Worm (Caenorhabditis elegans) whole organism, L2 larva: ENCODE data around the gene bcs-1.

Experiments used
- F13H6.1 ChIP-seq: sonication (generic microtip); optimal IDR thresholded peaks from 2 replicates; lab custom pipeline; 2016; ENCODE audit warnings: missing genetic modification characterization, missing compliant biosample characterization
- aly-2 ChIP-seq: fragments of 150-350 bp; optimal IDR thresholded peaks from 2 replicates; lab custom pipeline; 2014; ENCODE audit warnings: missing biosample characterization, missing genetic modification characterization
- ama-1 ChIP-seq: fragments of 150-350 bp; optimal IDR thresholded peaks from 2 replicates; lab custom pipeline; 2018; ENCODE audit warnings: inconsistent platforms
- elt-3 ChIP-seq: sonication (generic microtip); optimal IDR thresholded peaks from 2 replicates; lab custom pipeline; 2017; ENCODE audit warnings: missing biosample characterization, missing genetic modification characterization
- lin-11 ChIP-seq: fragments of 150-350 bp; sonication (generic microtip); optimal IDR thresholded peaks from 2 replicates; lab custom pipeline; 2014; ENCODE audit warnings: missing biosample characterization, missing genetic modification characterization, inconsistent platforms, mixed read lengths
- lin-13 ChIP-seq: fragments of 150-350 bp; optimal IDR thresholded peaks from 2 replicates; lab custom pipeline; 2014; ENCODE audit warnings: missing biosample characterization, missing genetic modification reagents, missing genetic modification characterization
- lsy-2 ChIP-seq, 2 experiments: fragments of 150-350 bp in 1 of 2; sonication (generic microtip) in 1 of 2; optimal IDR thresholded peaks; 2 replicates each; lab custom pipeline; 2014 to 2017; ENCODE audit warnings: missing biosample characterization in 2 of 2, missing genetic modification characterization in 2 of 2
- mdl-1 ChIP-seq, 2 experiments: fragments of 150-350 bp in 1 of 2; sonication (generic microtip) in 1 of 2; optimal IDR thresholded peaks; 2 replicates each; lab custom pipeline; 2017; ENCODE audit warnings: missing biosample characterization in 2 of 2, missing genetic modification characterization in 2 of 2
- nhr-25 ChIP-seq: fragments of 150-350 bp; sonication (generic microtip); optimal IDR thresholded peaks from 3 replicates; lab custom pipeline; 2014; ENCODE audit warnings: missing biosample characterization, missing genetic modification characterization
- nhr-6 ChIP-seq: fragments of 150-350 bp; optimal IDR thresholded peaks from 2 replicates; lab custom pipeline; 2014; ENCODE audit warnings: missing biosample characterization, missing genetic modification characterization
- skn-1 ChIP-seq: sonication (generic microtip); optimal IDR thresholded peaks from 2 replicates; lab custom pipeline; 2017; ENCODE audit warnings: missing biosample characterization, missing genetic modification characterization
- snpc-4 ChIP-seq: fragments of 150-350 bp; optimal IDR thresholded peaks from 2 replicates; lab custom pipeline; 2014; ENCODE audit warnings: missing biosample characterization, missing genetic modification characterization
- unc-62 ChIP-seq: fragments of 150-350 bp; optimal IDR thresholded peaks from 2 replicates; lab custom pipeline; 2014; ENCODE audit warnings: missing biosample characterization, missing genetic modification reagents, missing genetic modification characterization
- ztf-4 ChIP-seq: fragments of 150-350 bp; optimal IDR thresholded peaks from 2 replicates; lab custom pipeline; 2014; ENCODE audit warnings: missing biosample characterization, missing genetic modification characterization

DNA sequence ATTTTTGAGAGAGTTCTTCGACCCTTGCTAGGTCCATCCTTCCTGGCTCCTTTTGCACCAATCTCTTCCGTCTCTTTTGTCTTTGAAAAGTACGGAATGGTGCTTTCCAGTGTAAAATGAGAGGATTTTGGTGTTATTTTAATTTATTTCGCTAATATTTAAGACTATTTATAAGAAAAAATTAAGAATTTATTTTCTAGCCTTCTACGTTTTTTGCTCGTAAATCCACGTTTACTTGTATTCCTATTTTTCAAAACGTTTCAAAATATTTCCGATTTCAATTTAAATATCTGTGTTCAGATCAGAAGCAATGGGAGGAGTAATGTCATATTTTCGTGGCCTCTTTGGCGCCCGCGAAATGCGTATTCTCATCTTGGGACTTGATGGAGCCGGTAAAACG, 10.8 kb downstream of the bcs-1 start, which contains the start of gene arl-1:
- TF ChIP-seq ama-1 = no peak
- TF ChIP-seq unc-62 (GFP tag; lab: Kevin White, UChicago) = no peak
- TF ChIP-seq elt-3 (tag; lab: Kevin White, UChicago) = no peak
- no peak for TF ChIP-seq lin-11 (tag; lab: Kevin White, UChicago)
- TF ChIP-seq nhr-25 (tag; lab: Kevin White, UChicago) = no peak
- no peak for TF ChIP-seq aly-2 (tag; lab: Kevin White, UChicago)
- TF ChIP-seq nhr-6 (tag; lab: Kevin White, UChicago) = no peak
- no peak for TF ChIP-seq lsy-2 (tag; optimal IDR thresholded peaks at IDR 0.05; lab: Kevin White, UChicago)
- TF ChIP-seq lin-13 (GFP tag; lab: Kevin White, UChicago) = no peak
- no peak for TF ChIP-seq ztf-4 (tag; lab: Kevin White, UChicago)
- no peak for TF ChIP-seq F13H6.1 (tag; lab: Kevin White, UChicago)
- no peak for TF ChIP-seq mdl-1 (tag; optimal IDR thresholded peaks at IDR 0.05; lab: Kevin White, UChicago)
- TF ChIP-seq skn-1 (tag; lab: Kevin White, UChicago) = no peak
- TF ChIP-seq snpc-4 = no peak
